Fruit fly (Drosophila melanogaster): Measurements from ENCODE around the gene CG43694.

dm6 chr3R:23460667-23461066 is 34.8 kb upstream of the CG43694 start:
- TF ChIP-seq net (GFP tag; optimal IDR thresholded peaks at IDR 0.05): no peak
- no peak for TF ChIP-seq Smox (GFP tag; optimal IDR thresholded peaks at IDR 0.05)

All from whole organism, prepupa.